Worm (Caenorhabditis elegans): ENCODE measurements around the gene lec-3.

Gene lec-3

DNA sequence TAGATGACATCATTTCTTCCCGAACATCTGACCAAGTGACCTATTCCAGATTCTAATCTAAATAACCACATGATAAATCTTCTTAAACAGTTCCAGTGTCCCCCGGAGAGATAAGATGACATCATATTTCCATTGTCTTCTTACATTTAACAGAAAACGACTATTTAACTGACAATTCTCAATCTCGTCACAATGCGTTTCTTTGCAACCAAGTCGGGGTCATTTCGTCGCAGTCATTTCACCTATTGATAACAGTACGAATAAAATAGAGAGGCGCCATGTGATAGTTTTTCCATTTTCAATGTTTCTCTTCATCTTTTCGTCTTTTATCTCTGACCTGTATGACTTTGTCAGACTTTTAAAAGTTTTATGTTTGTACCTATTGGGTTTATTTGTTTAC lies 38.1 kb downstream of the lec-3 start:
- TF ChIP-seq flt-1 (GFP tag; IDR thresholded peaks at IDR 0.05) (no peak), T22C8.4 (GFP tag; IDR thresholded peaks at IDR 0.05) (no peak), klf-2 (GFP tag; conservative IDR thresholded peaks at IDR 0.05) (no peak), med-1 (GFP tag; optimal IDR thresholded peaks at IDR 0.05; ENCODE audit: insufficient read depth) (no peak), ztf-29 (GFP tag; IDR thresholded peaks at IDR 0.05) (no peak), ref-1 (GFP tag; conservative IDR thresholded peaks at IDR 0.05) (no peak)

DNA sequence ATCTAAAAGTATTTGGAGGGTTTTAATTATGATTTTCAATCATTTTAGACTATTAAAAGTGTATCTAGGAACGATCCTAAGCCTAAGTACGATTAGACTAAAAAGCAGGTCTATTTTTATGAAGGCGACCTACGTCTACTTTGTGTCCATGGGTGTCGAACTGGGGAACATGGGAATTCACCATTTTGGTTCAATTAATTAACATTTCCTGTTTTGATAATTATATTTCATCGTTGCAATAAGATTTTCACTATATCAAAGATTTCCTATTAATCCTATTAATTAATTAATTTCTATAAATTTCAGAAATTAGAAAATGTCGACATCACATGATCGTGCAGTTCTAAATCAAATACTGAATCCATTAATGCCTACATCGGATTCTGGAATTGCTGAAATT lies 39.0 kb downstream of the lec-3 start, which contains the start of gene ttc-36:
TSS of gene ttc-36 (plus strand) at position 301 of the 400 bp plus-strand sequence.
- TF ChIP-seq med-1 (GFP tag; optimal IDR thresholded peaks at IDR 0.05; ENCODE audit: insufficient read depth): no peak
- no peak for TF ChIP-seq flt-1 (GFP tag; IDR thresholded peaks at IDR 0.05)
- no peak for TF ChIP-seq ref-1 (GFP tag; conservative IDR thresholded peaks at IDR 0.05)
- no peak for TF ChIP-seq cog-1 (tag; optimal IDR thresholded peaks at IDR 0.05)
- no peak for TF ChIP-seq T22C8.4 (GFP tag; IDR thresholded peaks at IDR 0.05)
- TF ChIP-seq ztf-29 (GFP tag; IDR thresholded peaks at IDR 0.05): no peak
- no peak for TF ChIP-seq tab-1 (GFP tag; IDR thresholded peaks at IDR 0.05)

DNA sequence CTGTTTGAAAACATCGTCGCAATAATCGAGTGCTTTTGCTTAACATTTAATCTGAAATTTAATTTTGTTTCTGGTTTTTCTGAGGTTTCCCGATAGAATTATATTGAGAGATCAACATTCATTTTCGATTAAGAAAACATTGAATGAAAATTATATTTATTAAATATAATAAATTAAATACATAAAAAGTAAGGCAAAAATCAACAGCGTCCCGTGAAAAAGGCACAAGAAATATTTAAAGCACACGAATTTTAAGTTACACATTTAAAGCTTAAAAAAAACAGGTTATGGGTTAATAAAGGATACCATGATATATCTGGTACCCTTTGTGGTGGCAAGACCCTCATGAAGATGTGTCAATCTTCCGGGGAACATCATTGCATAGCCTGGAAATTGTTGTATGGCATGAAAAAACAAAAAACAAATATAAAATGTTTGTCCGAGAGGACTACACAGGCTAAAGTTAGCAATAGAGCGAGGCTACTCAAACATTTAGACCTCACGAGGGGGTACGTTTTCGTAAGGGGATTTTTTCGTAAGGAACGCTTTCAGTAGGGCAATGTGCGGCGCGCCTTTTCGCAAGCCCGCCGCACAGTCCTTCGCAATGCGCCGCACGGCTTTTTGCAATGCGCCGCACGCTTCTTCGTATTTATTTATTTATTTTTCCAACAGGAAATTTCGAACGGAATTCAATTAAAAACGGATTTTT lies 42.4 kb downstream of the lec-3 start, which contains the start of gene mtcu-2:
TSS of gene mtcu-2 (minus strand) at position 51 of the 709 bp plus-strand sequence.
- TF ChIP-seq ref-1 (GFP tag; conservative IDR thresholded peaks at IDR 0.05) (peak; percentile 56; the same call in 1 of the 2 replicates), flt-1 (GFP tag; IDR thresholded peaks at IDR 0.05) (peak; percentile 94), klf-2 (GFP tag; conservative IDR thresholded peaks at IDR 0.05) (peak; percentile 91), ztf-23 (GFP tag; IDR thresholded peaks at IDR 0.05) (peak; percentile 98), ztf-29 (GFP tag; IDR thresholded peaks at IDR 0.05) (peak; percentile 91), T22C8.4 (GFP tag; IDR thresholded peaks at IDR 0.05) (peak; percentile 79), tab-1 (GFP tag; IDR thresholded peaks at IDR 0.05) (peak; percentile 79)

DNA sequence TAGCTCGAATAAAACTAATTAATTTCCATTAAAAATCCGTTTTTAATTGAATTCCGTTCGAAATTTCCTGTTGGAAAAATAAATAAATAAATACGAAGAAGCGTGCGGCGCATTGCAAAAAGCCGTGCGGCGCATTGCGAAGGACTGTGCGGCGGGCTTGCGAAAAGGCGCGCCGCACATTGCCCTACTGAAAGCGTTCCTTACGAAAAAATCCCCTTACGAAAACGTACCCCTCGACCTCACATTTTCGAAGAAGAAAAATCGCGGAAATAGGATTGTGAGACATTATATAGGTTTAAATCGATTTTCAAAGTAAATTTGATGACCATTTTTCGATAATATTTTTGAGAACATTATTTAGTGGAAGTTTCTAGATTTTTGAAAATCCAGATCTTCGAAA lies 43.9 kb downstream of the lec-3 start:
- TF ChIP-seq tab-1 (GFP tag; IDR thresholded peaks at IDR 0.05): 0 out of 2 replicates have a peak, but pooled peaks have one; percentile 40
- peak; percentile 88 for TF ChIP-seq klf-2 (GFP tag; conservative IDR thresholded peaks at IDR 0.05)
- peak; percentile 78; the same call in 1 of the 2 replicates for TF ChIP-seq flt-1 (GFP tag; IDR thresholded peaks at IDR 0.05)
- TF ChIP-seq ztf-23 (GFP tag; IDR thresholded peaks at IDR 0.05): peak; percentile 73

DNA sequence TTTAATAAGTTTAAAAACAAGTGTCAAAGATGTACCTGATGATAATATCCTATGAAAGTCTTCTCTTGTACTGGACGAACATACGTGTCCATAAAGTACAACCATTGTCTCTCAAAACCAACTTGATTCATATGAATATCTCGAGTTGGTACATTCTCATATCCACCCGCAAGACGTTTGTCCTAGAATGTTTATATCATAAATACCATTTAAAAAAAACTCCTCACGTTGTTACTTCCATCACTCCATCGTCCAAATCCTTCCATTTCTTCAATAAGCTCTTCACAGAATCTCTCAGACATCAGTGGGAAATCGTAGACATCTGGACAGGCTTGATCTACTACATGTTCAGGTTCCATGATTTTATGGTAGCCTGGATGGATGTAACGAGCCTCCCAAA lies 44.5 kb downstream of the lec-3 start:
- TF ChIP-seq tab-1 (GFP tag; IDR thresholded peaks at IDR 0.05) (no peak), med-1 (GFP tag; optimal IDR thresholded peaks at IDR 0.05; ENCODE audit: insufficient read depth) (no peak), klf-2 (GFP tag; conservative IDR thresholded peaks at IDR 0.05) (no peak), ztf-29 (GFP tag; IDR thresholded peaks at IDR 0.05) (no peak), T22C8.4 (GFP tag; IDR thresholded peaks at IDR 0.05) (no peak), ref-1 (GFP tag; conservative IDR thresholded peaks at IDR 0.05) (no peak), ztf-23 (GFP tag; IDR thresholded peaks at IDR 0.05) (no peak), cog-1 (tag; optimal IDR thresholded peaks at IDR 0.05) (no peak), flt-1 (GFP tag; IDR thresholded peaks at IDR 0.05) (no peak)

DNA sequence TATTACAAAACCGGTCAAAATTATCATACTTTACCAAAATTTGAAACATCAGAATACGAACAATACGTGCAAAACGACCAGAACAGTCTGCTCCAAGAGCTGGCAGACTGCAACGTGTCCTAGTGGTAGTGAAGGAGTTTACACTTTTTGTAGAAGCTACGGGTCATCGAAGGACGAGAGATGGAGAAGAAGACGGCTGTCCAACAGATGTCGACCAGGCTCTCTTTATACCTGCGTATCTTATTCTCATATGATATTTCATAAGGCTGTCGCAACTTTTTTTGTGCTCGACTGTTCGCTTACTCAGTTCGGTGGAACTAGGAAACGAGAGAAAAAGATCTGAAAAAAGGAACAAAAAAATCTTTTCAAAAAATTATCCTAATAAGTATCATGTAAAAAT lies 48.9 kb downstream of the lec-3 start, which contains the start of gene let-268:
TSS of gene let-268 (minus strand) at position 182 of the 400 bp plus-strand sequence.
- TF ChIP-seq ztf-29 (GFP tag; IDR thresholded peaks at IDR 0.05): no peak
- TF ChIP-seq cog-1 (tag; optimal IDR thresholded peaks at IDR 0.05): no peak
- no peak for TF ChIP-seq ztf-23 (GFP tag; IDR thresholded peaks at IDR 0.05)
- TF ChIP-seq T22C8.4 (GFP tag; IDR thresholded peaks at IDR 0.05): no peak
- TF ChIP-seq med-1 (GFP tag; optimal IDR thresholded peaks at IDR 0.05; ENCODE audit: insufficient read depth): no peak
- TF ChIP-seq ref-1 (GFP tag; conservative IDR thresholded peaks at IDR 0.05): no peak
- TF ChIP-seq klf-2 (GFP tag; conservative IDR thresholded peaks at IDR 0.05): no peak
- TF ChIP-seq tab-1 (GFP tag; IDR thresholded peaks at IDR 0.05): no peak
- no peak for TF ChIP-seq flt-1 (GFP tag; IDR thresholded peaks at IDR 0.05)

DNA sequence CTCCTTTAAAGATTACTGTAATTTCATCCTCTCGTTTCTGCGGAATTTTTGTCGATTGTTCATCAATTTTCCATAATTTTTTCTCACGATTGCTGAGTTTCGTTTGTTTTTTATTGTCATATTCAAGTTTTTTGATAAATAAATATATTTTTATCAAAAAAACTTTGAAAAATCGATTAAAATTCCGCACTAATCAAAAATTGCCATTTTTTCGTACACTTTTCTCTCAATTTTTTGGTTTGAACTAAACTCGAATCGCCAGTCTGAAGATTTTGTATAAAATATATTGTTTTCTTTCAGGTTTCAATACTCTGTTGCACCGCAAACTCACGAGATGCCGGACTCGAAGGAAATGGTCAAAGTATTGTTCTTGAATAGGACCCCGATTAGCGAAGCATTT lies 49.9 kb downstream of the lec-3 start, which contains the start of gene ogr-2:
TSS of gene ogr-2 (plus strand) at position 301 of the 400 bp plus-strand sequence.
- no peak for TF ChIP-seq ztf-23 (GFP tag; IDR thresholded peaks at IDR 0.05)

DNA sequence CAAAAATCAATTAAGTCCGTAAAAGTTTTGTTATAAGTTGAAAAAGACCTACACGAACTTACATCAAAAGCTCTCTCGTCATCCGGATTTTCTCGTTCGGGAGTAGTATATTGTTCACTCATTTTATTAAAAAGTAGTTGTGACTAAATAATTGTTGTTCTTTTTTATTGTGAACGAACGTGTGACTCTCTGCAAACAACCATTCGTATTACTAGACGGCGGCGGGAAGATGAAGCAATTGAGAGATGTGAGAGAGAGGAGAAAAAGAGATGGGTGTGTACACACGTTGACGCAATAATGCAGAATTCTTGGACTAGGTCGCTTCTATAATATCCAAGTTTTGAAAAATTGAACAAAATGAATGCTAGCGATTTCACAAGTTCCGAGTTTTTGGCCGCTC lies 54.0 kb downstream of the lec-3 start, which contains the start of the genes F52H3.11 and bath-38:
TSS of gene F52H3.11 (minus strand) at position 203 of the 400 bp plus-strand sequence.
TSS of gene bath-38 (minus strand) at position 310 of the 400 bp plus-strand sequence.
- no peak for TF ChIP-seq cog-1 (tag; optimal IDR thresholded peaks at IDR 0.05)
- TF ChIP-seq ztf-23 (GFP tag; IDR thresholded peaks at IDR 0.05): no peak
- no peak for TF ChIP-seq med-1 (GFP tag; optimal IDR thresholded peaks at IDR 0.05; ENCODE audit: insufficient read depth)
- TF ChIP-seq tab-1 (GFP tag; IDR thresholded peaks at IDR 0.05): no peak
- TF ChIP-seq flt-1 (GFP tag; IDR thresholded peaks at IDR 0.05): no peak
- TF ChIP-seq ref-1 (GFP tag; conservative IDR thresholded peaks at IDR 0.05): no peak
- no peak for TF ChIP-seq T22C8.4 (GFP tag; IDR thresholded peaks at IDR 0.05)
- TF ChIP-seq ztf-29 (GFP tag; IDR thresholded peaks at IDR 0.05): no peak
- no peak for TF ChIP-seq klf-2 (GFP tag; conservative IDR thresholded peaks at IDR 0.05)

DNA sequence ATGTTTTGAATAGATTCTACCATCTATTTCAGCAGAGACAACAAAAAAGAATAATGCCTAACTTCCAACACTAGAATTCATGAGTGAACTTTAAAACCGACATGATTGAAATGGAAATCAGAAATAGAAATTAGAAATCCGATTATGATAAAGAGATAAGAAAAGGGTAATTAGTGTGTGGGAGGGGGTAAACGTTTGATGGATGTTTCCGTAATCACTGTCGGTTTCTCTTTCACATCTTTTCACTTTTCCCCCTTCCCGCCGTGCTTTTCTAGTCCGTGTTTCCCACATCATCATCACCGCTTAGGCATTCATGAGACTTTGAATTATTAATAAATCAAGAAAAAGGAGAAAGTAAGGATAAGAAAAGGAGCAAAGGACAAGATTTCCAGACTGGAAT lies 54.8 kb downstream of the lec-3 start:
- no peak for TF ChIP-seq med-1 (GFP tag; optimal IDR thresholded peaks at IDR 0.05; ENCODE audit: insufficient read depth)
- no peak for TF ChIP-seq ref-1 (GFP tag; conservative IDR thresholded peaks at IDR 0.05)
- no peak for TF ChIP-seq ztf-23 (GFP tag; IDR thresholded peaks at IDR 0.05)
- TF ChIP-seq flt-1 (GFP tag; IDR thresholded peaks at IDR 0.05): no peak
- TF ChIP-seq ztf-29 (GFP tag; IDR thresholded peaks at IDR 0.05): no peak
- TF ChIP-seq klf-2 (GFP tag; conservative IDR thresholded peaks at IDR 0.05): no peak
- TF ChIP-seq tab-1 (GFP tag; IDR thresholded peaks at IDR 0.05): no peak
- TF ChIP-seq cog-1 (tag; optimal IDR thresholded peaks at IDR 0.05): no peak
- TF ChIP-seq T22C8.4 (GFP tag; IDR thresholded peaks at IDR 0.05): no peak

DNA sequence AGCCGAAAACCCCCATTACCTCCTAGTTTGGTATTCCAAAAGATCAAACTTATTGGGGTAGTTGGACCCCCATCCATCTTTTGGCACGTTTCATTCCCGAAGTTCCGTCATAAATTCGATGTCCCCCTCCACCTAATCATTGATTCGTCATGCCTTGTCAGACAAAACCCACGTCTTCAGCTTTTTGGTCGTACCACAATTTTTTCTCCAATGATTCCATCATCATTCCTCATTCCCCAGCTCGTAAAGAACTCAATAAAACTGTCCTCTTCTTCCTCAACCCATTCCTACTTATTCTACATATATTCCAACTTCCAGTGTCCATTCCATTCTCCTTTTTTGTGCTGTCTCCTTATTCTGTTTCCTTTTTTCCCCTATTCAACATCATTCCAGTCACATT lies 57.7 kb downstream of the lec-3 start, which contains the start of gene flp-4:
TSS of gene flp-4 (plus strand) at position 301 of the 400 bp plus-strand sequence.
- TF ChIP-seq ztf-23 (GFP tag; IDR thresholded peaks at IDR 0.05) (no peak), ref-1 (GFP tag; conservative IDR thresholded peaks at IDR 0.05) (no peak), cog-1 (tag; optimal IDR thresholded peaks at IDR 0.05) (no peak), flt-1 (GFP tag; IDR thresholded peaks at IDR 0.05) (no peak), med-1 (GFP tag; optimal IDR thresholded peaks at IDR 0.05; ENCODE audit: insufficient read depth) (no peak), klf-2 (GFP tag; conservative IDR thresholded peaks at IDR 0.05) (no peak), T22C8.4 (GFP tag; IDR thresholded peaks at IDR 0.05) (no peak), tab-1 (GFP tag; IDR thresholded peaks at IDR 0.05) (no peak), ztf-29 (GFP tag; IDR thresholded peaks at IDR 0.05) (no peak)
